Worm (Caenorhabditis elegans): ENCODE data around the gene H20J04.6.

H20J04.6 gene

DNA sequence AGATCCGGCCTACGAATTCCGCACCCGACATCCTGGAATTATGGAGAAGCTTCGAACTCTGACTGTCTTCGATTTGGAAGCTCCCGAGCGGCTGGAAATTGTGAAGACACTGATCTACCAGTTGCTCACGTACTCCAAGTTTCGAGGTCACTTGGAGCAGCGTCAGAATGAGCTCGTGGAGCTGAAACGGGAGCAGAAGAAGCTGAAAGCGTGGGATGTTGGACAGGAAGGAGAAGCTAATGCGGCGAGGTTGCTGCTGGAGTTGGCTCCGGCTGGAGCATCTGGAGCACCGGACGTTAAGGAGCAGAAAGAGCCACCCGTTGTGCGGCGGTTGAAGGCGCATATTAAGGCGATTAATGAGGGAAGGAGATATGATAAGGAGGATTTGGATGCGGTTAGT is 21.3 kb downstream of the H20J04.6 start:
- TF ChIP-seq ZK337.2 (GFP tag; IDR thresholded peaks at IDR 0.05): no peak
- TF ChIP-seq set-16 (GFP tag; IDR thresholded peaks at IDR 0.05): peak; percentile 81
- TF ChIP-seq ctbp-1 (GFP tag; IDR thresholded peaks at IDR 0.05): no peak
- no peak for TF ChIP-seq nhr-28 (tag; optimal IDR thresholded peaks at IDR 0.05)
- no peak for TF ChIP-seq Y48G9A.11 (GFP tag; IDR thresholded peaks at IDR 0.05)
- no peak for TF ChIP-seq rbr-2 (tag; optimal IDR thresholded peaks at IDR 0.05)
- TF ChIP-seq mxl-2 (GFP tag; conservative IDR thresholded peaks at IDR 0.05): no peak
- TF ChIP-seq unc-62 (GFP tag; optimal IDR thresholded peaks at IDR 0.05 in 1 of 2): peak in 1 of 2 experiments; percentile 2
- no peak for TF ChIP-seq unc-62 (tag; optimal IDR thresholded peaks at IDR 0.05)
- no peak for TF ChIP-seq dmd-8 (GFP tag; IDR thresholded peaks at IDR 0.05)
- TF ChIP-seq ceh-20 (GFP tag; IDR thresholded peaks at IDR 0.05): no peak

DNA sequence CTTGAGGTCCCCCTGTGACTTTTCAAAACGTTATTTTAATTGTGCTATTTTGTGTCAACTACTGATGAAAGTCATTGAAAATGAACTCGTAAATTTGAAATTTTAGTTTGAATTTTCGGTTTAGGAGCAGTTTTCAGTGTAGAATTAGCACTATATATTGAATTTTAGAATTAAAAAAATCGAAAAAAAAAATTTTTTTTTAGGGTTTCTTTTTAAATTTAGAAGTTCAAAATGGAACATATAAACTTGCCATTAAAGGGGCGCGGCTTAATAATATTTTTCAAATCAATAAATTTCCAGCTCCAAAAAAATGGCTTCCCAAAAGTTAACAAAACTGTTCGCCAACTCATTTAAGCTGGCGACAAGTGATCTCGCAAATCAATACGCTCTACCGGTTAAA is 27.8 kb downstream of the H20J04.6 start, which contains the start of gene H20J04.9:
Gene H20J04.9, plus strand, starts transcription at position 301 of the 400 bp plus-strand sequence.
- TF ChIP-seq sdz-12 (GFP tag; optimal IDR thresholded peaks at IDR 0.05) (no peak), lin-29 (GFP tag; IDR thresholded peaks at IDR 0.05) (no peak), mdl-1 (tag; optimal IDR thresholded peaks at IDR 0.05) (no peak), hif-1 (tag; optimal IDR thresholded peaks at IDR 0.05) (no peak), mdt-29 (GFP tag; IDR thresholded peaks at IDR 0.05) (no peak), egl-27 (tag; optimal IDR thresholded peaks at IDR 0.05) (no peak), daf-12 (tag; optimal IDR thresholded peaks at IDR 0.05) (no peak), madf-9 (GFP tag; conservative IDR thresholded peaks at IDR 0.05) (no peak), daf-16 (GFP tag; optimal IDR thresholded peaks at IDR 0.05) (no peak), daf-16 (tag; optimal IDR thresholded peaks at IDR 0.05) (no peak), T26A8.4 (GFP tag; IDR thresholded peaks at IDR 0.05) (no peak), jun-1 (tag; optimal IDR thresholded peaks at IDR 0.05) (no peak)

DNA sequence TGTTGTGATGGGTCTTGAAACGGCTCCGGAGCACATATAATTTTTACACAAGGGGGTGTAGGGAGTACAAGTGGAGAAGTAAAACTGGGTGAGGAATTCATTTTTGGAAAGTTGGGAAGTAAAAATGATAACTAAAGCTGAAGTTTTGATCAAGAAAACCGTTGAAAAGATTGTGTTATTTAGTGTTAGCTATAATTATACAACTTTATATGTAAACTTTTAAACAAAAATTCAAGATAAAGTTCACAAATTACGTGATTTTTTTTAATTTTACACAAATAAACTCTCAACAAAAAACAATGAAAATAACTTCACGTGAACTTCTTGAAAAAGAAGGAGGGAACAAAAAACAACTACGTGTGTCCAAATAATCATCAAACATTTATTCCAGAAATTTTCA is 32.2 kb downstream of the H20J04.6 start, which contains the start of the genes H20J04.7 and H20J04.1:
Gene H20J04.7, minus strand, starts transcription at position 101 of the 400 bp plus-strand sequence.
Gene H20J04.1, plus strand, starts transcription at position 397 of the 400 bp plus-strand sequence.
- TF ChIP-seq jun-1 (tag; optimal IDR thresholded peaks at IDR 0.05): no peak
- no peak for TF ChIP-seq zfp-2 (tag; optimal IDR thresholded peaks at IDR 0.05)
- TF ChIP-seq lin-29 (GFP tag; IDR thresholded peaks at IDR 0.05): no peak

ce11 chrII:4358765-4359164 is 35.7 kb downstream of the H20J04.6 start, which contains the start of gene lat-2:
lat-2 (plus strand) TSS chrII:4359065.
- TF ChIP-seq Y48G9A.11 (GFP tag; IDR thresholded peaks at IDR 0.05) (no peak), unc-62 (GFP tag; optimal IDR thresholded peaks at IDR 0.05 in 1 of 2) (peak in 1 of 2 experiments; percentile 67), unc-62 (tag; optimal IDR thresholded peaks at IDR 0.05) (no peak)

DNA sequence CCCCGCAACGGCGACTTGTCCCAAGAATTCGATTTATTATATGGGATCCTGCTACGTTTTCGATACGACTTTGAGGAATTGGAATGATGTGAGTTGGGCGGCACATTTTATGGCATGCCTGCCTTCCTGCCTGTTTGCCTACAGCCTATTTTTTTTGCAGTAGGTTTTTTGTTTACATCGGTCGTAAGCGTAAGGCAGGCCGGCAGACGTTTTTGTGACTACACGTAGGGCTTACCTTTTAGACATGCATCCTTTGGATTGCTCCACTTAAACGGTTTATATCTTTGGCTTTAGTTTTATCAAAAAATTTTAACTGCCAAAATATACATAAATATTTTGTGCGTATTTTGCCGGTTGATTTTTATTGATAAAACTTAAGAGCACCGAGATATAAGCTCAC is 36.2 kb downstream of the H20J04.6 start:
- TF ChIP-seq F49E8.2 (tag; optimal IDR thresholded peaks at IDR 0.05; ENCODE audit: borderline replicate concordance): no peak
- no peak for TF ChIP-seq rbr-2 (tag; optimal IDR thresholded peaks at IDR 0.05)
- no peak for TF ChIP-seq Y48G9A.11 (GFP tag; IDR thresholded peaks at IDR 0.05)
- TF ChIP-seq nhr-48 (tag; optimal IDR thresholded peaks at IDR 0.05): no peak
- peak; percentile 91 for TF ChIP-seq aha-1 (tag)

DNA sequence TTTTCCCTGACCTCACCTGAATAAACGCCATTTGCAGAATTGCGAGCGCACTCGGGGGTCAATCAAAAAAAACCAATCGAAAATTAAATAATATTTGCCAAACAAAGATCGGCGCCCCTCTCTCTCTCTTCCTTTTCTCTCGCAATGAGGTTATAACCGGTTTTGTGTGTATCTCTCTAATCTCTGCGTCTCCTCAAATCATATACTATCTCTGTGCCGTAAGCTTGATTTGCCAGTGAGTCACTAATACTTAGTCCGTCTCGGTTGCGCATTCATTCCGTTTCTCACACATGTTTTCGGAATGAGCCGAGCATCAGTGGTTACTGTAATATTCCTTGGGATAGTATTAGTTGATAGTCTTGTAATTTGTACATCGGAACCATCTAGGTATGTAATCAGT is 39.0 kb downstream of the H20J04.6 start:
- TF ChIP-seq unc-62 (GFP tag; optimal IDR thresholded peaks at IDR 0.05 in 1 of 2): peak in 1 of 2 experiments; percentile 65
- no peak for TF ChIP-seq unc-62 (tag; optimal IDR thresholded peaks at IDR 0.05)
- no peak for TF ChIP-seq ZK546.5 (tag; optimal IDR thresholded peaks at IDR 0.05)

DNA sequence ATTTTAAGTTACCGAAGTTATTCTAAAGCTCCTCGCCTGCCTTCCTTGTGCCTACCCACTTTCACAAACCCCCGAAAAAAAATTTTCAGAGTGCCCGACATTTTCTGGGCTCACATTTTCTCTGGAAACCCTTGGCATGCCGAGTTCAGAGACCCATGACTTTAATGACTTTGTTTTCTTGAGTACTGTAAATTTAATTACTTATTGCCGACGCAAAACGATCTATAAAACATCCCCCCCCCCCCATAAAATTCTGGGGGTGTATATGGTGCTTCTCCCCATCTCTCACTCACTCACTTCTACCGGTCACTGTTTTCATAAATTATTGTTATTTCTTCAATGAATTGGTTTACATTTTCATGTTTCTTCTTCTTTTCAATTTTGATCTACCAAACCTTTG is 44.9 kb downstream of the H20J04.6 start, which contains the start of gene try-9:
Gene try-9, plus strand, starts transcription at position 301 of the 400 bp plus-strand sequence.
- TF ChIP-seq unc-62 (GFP tag; optimal IDR thresholded peaks at IDR 0.05 in 1 of 2) (no peak), unc-62 (tag; optimal IDR thresholded peaks at IDR 0.05) (no peak), php-3 (GFP tag; IDR thresholded peaks at IDR 0.05) (0 out of 2 replicates have a peak, but pooled peaks have one; percentile 26), R02D3.7 (tag; optimal IDR thresholded peaks at IDR 0.05) (no peak), ZK337.2 (GFP tag; IDR thresholded peaks at IDR 0.05) (no peak), hif-1 (tag; optimal IDR thresholded peaks at IDR 0.05) (no peak), aha-1 (tag) (peak; percentile 38), jun-1 (tag; optimal IDR thresholded peaks at IDR 0.05) (no peak), Y105C5A.15 (GFP tag; IDR thresholded peaks at IDR 0.05) (no peak), ZK546.5 (tag; optimal IDR thresholded peaks at IDR 0.05) (no peak), snpc-4 (tag; optimal IDR thresholded peaks at IDR 0.05) (no peak), tag-97 (GFP tag; IDR thresholded peaks at IDR 0.05) (no peak), nhr-25 (tag; optimal IDR thresholded peaks at IDR 0.05; ENCODE audit: borderline replicate concordance, insufficient read depth) (no peak)
